Worm (Caenorhabditis elegans) whole organism, young adult: Measurements from ENCODE around the gene fbxb-116.

Source experiments
- B0336.3 ChIP-seq: fragments of 200-800 bp; sonication (Bioruptor generic); IDR thresholded peaks from 2 replicates; pipeline ENCODE4 v1.3.6; 2022; ENCODE audit warnings: missing genetic modification characterization, missing compliant biosample characterization
- C06A6.2 ChIP-seq: fragments of 200-800 bp; sonication (Bioruptor generic); conservative IDR thresholded peaks from 2 replicates; pipeline ENCODE4 v1.3.6; 2022; ENCODE audit warnings: missing genetic modification characterization, missing compliant biosample characterization
- F49E8.2 ChIP-seq: sonication (generic microtip); optimal IDR thresholded peaks from 3 replicates; lab custom pipeline; 2017; ENCODE audit warnings: missing genetic modification characterization, mild to moderate bottlenecking, missing compliant biosample characterization, antibody characterized with exemption, moderate library complexity; ENCODE audit not compliant: insufficient read depth
- K11D2.4 ChIP-seq: fragments of 200-800 bp; sonication (Bioruptor generic); IDR thresholded peaks from 2 replicates; pipeline ENCODE4 v1.3.6; 2022; ENCODE audit warnings: missing genetic modification reagents, missing genetic modification characterization, missing compliant biosample characterization
- K12H6.12 ChIP-seq: fragments of 200-800 bp; sonication (Bioruptor generic); optimal IDR thresholded peaks from 2 replicates; lab custom pipeline; 2018; ENCODE audit warnings: mild to moderate bottlenecking, missing genetic modification characterization, missing compliant biosample characterization
- ZK185.1 ChIP-seq: sonication (generic microtip); optimal IDR thresholded peaks from 2 replicates; lab custom pipeline; 2016; ENCODE audit warnings: mild to moderate bottlenecking, missing genetic modification characterization, missing compliant biosample characterization; ENCODE audit not compliant: poor library complexity, severe bottlenecking
- akir-1 ChIP-seq: fragments of 200-800 bp; sonication (Bioruptor generic); optimal IDR thresholded peaks from 2 replicates; lab custom pipeline; 2018; ENCODE audit warnings: mild to moderate bottlenecking, missing genetic modification characterization, moderate library complexity, missing compliant biosample characterization
- ama-1 ChIP-seq, 3 experiments: fragments of 150-350 bp in 1 of 3; sonication (generic microtip) in 2 of 3; optimal IDR thresholded peaks; 2 replicates each; lab custom pipeline; 2014 to 2018; ENCODE audit warnings: missing biosample characterization in 2 of 3, missing genetic modification characterization in 2 of 3, missing genetic modification reagents in 2 of 3
- attf-3 ChIP-seq: fragments of 200-800 bp; sonication (Bioruptor generic); conservative IDR thresholded peaks from 2 replicates; pipeline ENCODE4 v1.3.6; 2022; ENCODE audit warnings: missing genetic modification reagents, missing genetic modification characterization, missing compliant biosample characterization
- attf-6 ChIP-seq: fragments of 200-800 bp; sonication (Bioruptor generic); IDR thresholded peaks from 2 replicates; pipeline ENCODE4 v1.3.6; 2022; ENCODE audit warnings: missing genetic modification reagents, missing genetic modification characterization, missing compliant biosample characterization
- bed-1 ChIP-seq: fragments of 200-800 bp; sonication (Bioruptor generic); IDR thresholded peaks from 2 replicates; pipeline ENCODE4 v1.3.6; 2022; ENCODE audit warnings: missing genetic modification reagents, missing genetic modification characterization, missing compliant biosample characterization
- cebp-2 ChIP-seq: fragments of 200-800 bp; sonication (Bioruptor generic); IDR thresholded peaks from 2 replicates; pipeline ENCODE4 v1.3.6; 2022; ENCODE audit warnings: missing genetic modification characterization, missing compliant biosample characterization
- ceh-40 ChIP-seq: fragments of 200-800 bp; sonication (Bioruptor generic); IDR thresholded peaks from 2 replicates; pipeline ENCODE4 v1.3.6; 2022; ENCODE audit warnings: missing genetic modification characterization, missing compliant biosample characterization
- chd-7 ChIP-seq: sonication (generic microtip); optimal IDR thresholded peaks from 2 replicates; lab custom pipeline; 2016; ENCODE audit warnings: mild to moderate bottlenecking, missing genetic modification characterization, moderate library complexity, missing compliant biosample characterization
- die-1 ChIP-seq: sonication (generic microtip); optimal IDR thresholded peaks from 2 replicates; lab custom pipeline; 2016; ENCODE audit warnings: missing genotype, mild to moderate bottlenecking, missing genetic modification characterization, missing compliant biosample characterization
- dox-1 ChIP-seq: fragments of 200-800 bp; sonication (Bioruptor generic); IDR thresholded peaks from 2 replicates; pipeline ENCODE4 v1.3.6; 2022; ENCODE audit warnings: missing genetic modification reagents, missing genetic modification characterization, missing compliant biosample characterization
- egl-44 ChIP-seq: fragments of 200-800 bp; sonication (Bioruptor generic); IDR thresholded peaks from 2 replicates; pipeline ENCODE4 v1.3.6; 2022; ENCODE audit warnings: missing genetic modification reagents, missing genetic modification characterization, missing compliant biosample characterization
- ets-4 ChIP-seq: fragments of 200-800 bp; sonication (Bioruptor generic); optimal IDR thresholded peaks from 2 replicates; lab custom pipeline; 2018; ENCODE audit warnings: mild to moderate bottlenecking, missing genetic modification characterization, missing compliant biosample characterization
- gei-17 ChIP-seq: fragments of 200-800 bp; sonication (Bioruptor generic); optimal IDR thresholded peaks from 2 replicates; lab custom pipeline; 2018; ENCODE audit warnings: mild to moderate bottlenecking, missing genetic modification characterization, missing compliant biosample characterization
- let-607 ChIP-seq, 2 experiments: fragments of 200-800 bp in 1 of 2; sonication (Bioruptor generic) in 1 of 2; sonication (generic microtip) in 1 of 2; optimal IDR thresholded peaks; 2 replicates each; lab custom pipeline; 2016 to 2018; ENCODE audit warnings: mild to moderate bottlenecking in 2 of 2, missing compliant biosample characterization in 2 of 2, missing genetic modification characterization in 2 of 2, moderate library complexity in 2 of 2, missing genotype in 1 of 2
- lsl-1 ChIP-seq: fragments of 200-800 bp; sonication (Bioruptor generic); optimal IDR thresholded peaks from 2 replicates; lab custom pipeline; 2018; ENCODE audit warnings: mild to moderate bottlenecking, missing genetic modification characterization, moderate library complexity, missing compliant biosample characterization
- madf-3 ChIP-seq: fragments of 200-800 bp; sonication (Bioruptor generic); IDR thresholded peaks from 2 replicates; pipeline ENCODE4 v1.3.6; 2022; ENCODE audit warnings: missing genetic modification reagents, missing genetic modification characterization, missing compliant biosample characterization
- madf-6 ChIP-seq: fragments of 200-800 bp; sonication (Bioruptor generic); IDR thresholded peaks from 2 replicates; pipeline ENCODE4 v1.3.6; 2022; ENCODE audit warnings: missing genetic modification reagents, missing genetic modification characterization, missing compliant biosample characterization
- madf-8 ChIP-seq: fragments of 200-800 bp; sonication (Bioruptor generic); conservative IDR thresholded peaks from 2 replicates; pipeline ENCODE4 v1.3.6; 2022; ENCODE audit warnings: missing genetic modification reagents, missing genetic modification characterization, missing compliant biosample characterization
- mcd-1 ChIP-seq: fragments of 200-800 bp; sonication (Bioruptor generic); IDR thresholded peaks from 2 replicates; pipeline ENCODE4 v1.3.6; 2022; ENCODE audit warnings: missing genetic modification reagents, missing genetic modification characterization, missing compliant biosample characterization
- mel-28 ChIP-seq: sonication (generic microtip); optimal IDR thresholded peaks from 2 replicates; lab custom pipeline; 2016; ENCODE audit warnings: borderline replicate concordance, mild to moderate bottlenecking, missing genetic modification characterization, missing compliant biosample characterization
- mes-4 ChIP-seq: sonication (generic microtip); optimal IDR thresholded peaks from 2 replicates; lab custom pipeline; 2016; ENCODE audit warnings: missing genotype, missing genetic modification characterization, missing compliant biosample characterization
- nhr-120 ChIP-seq: fragments of 200-800 bp; sonication (Bioruptor generic); IDR thresholded peaks from 2 replicates; pipeline ENCODE4 v1.3.6; 2022; ENCODE audit warnings: missing genetic modification characterization, missing compliant biosample characterization
- nhr-80 ChIP-seq: sonication (generic microtip); optimal IDR thresholded peaks from 2 replicates; lab custom pipeline; 2016; ENCODE audit warnings: missing genetic modification characterization, missing compliant biosample characterization
- pbrm-1 ChIP-seq: fragments of 200-800 bp; sonication (Bioruptor generic); IDR thresholded peaks from 2 replicates; pipeline ENCODE4 v1.3.6; 2022; ENCODE audit warnings: missing genetic modification reagents, missing genetic modification characterization, missing compliant biosample characterization
- sdz-38 ChIP-seq: sonication (generic microtip); optimal IDR thresholded peaks from 2 replicates; lab custom pipeline; 2016; ENCODE audit warnings: missing genotype, missing genetic modification characterization, missing compliant biosample characterization
- snpc-4 ChIP-seq, 5 experiments: fragments of 150-350 bp in 1 of 5; sonication (generic microtip) in 4 of 5; optimal IDR thresholded peaks; 2 replicates each; lab custom pipeline; 2014 to 2018; ENCODE audit warnings: missing genetic modification characterization in 5 of 5, missing biosample characterization in 3 of 5, antibody characterized with exemption in 2 of 5, mild to moderate bottlenecking in 2 of 5, missing compliant biosample characterization in 2 of 5, missing genotype in 2 of 5, moderate library complexity in 2 of 5, missing genetic modification reagents in 1 of 5
- sptf-2 ChIP-seq: fragments of 200-800 bp; sonication (Bioruptor generic); optimal IDR thresholded peaks from 2 replicates; lab custom pipeline; 2018; ENCODE audit warnings: mild to moderate bottlenecking, missing genetic modification characterization, missing compliant biosample characterization
- tbp1 ChIP-seq: fragments of 200-800 bp; sonication (Bioruptor generic); optimal IDR thresholded peaks from 2 replicates; lab custom pipeline; 2018; ENCODE audit warnings: mild to moderate bottlenecking, missing genetic modification characterization, missing compliant biosample characterization
- tbx-9 ChIP-seq: sonication (generic microtip); optimal IDR thresholded peaks from 2 replicates; lab custom pipeline; 2016; ENCODE audit warnings: borderline replicate concordance, missing genetic modification characterization, inconsistent platforms, missing compliant biosample characterization
- zfh-2 ChIP-seq: fragments of 200-800 bp; sonication (Bioruptor generic); conservative IDR thresholded peaks from 2 replicates; pipeline ENCODE4 v1.3.6; 2022; ENCODE audit warnings: missing genetic modification reagents, missing genetic modification characterization, missing compliant biosample characterization
- ztf-3 ChIP-seq: fragments of 200-800 bp; sonication (Bioruptor generic); optimal IDR thresholded peaks from 2 replicates; lab custom pipeline; 2018; ENCODE audit warnings: mild to moderate bottlenecking, missing genetic modification characterization, missing compliant biosample characterization

The fbxb-116 gene

DNA sequence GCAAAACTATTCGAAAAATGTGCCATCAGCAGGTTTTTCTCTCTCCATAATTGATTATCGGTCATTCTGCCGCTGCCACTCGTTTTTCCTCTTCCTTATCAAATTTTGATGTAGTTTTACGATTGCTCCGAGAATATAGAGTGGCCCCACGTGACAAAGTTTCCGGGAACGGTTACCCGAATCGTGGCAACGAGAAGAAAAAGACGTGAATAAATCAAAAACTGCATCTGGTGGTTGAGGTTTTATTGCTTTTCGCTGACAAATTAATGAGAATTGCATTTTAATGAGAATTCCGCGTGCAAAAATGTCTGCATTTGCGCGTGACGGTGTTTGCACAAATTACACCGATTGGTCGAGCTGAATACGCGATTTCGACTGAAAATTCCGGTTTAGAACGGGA is 28.1 kb upstream of the fbxb-116 start (continued):
- TF ChIP-seq ZK185.1 (no peak), mel-28 (no peak), akir-1 (no peak), K11D2.4 (GFP tag; lab: Robert Waterston, UW) (no peak), madf-3 (GFP tag; lab: Robert Waterston, UW) (no peak), K12H6.12 (tag; lab: Kevin White, UChicago) (no peak), chd-7 (no peak), egl-44 (GFP tag; lab: Robert Waterston, UW) (0 out of 2 replicates have a peak, but pooled peaks have one; percentile 32), dox-1 (GFP tag; lab: Robert Waterston, UW) (peak; percentile 52; the same call in 1 of the 2 replicates), ets-4 (GFP tag; lab: Kevin White, UChicago) (peak; percentile 62), ama-1 (optimal IDR thresholded peaks at IDR 0.05; lab: Kevin White, UChicago) (no peak), ama-1 (GFP tag; optimal IDR thresholded peaks at IDR 0.05; lab: Kevin White, UChicago) (no peak), zfh-2 (GFP tag; lab: Robert Waterston, UW) (no peak), tbp1 (no peak), attf-6 (GFP tag; lab: Robert Waterston, UW) (no peak), snpc-4 (GFP tag; optimal IDR thresholded peaks at IDR 0.05; lab: Kevin White, UChicago) (no peak), snpc-4 (tag; optimal IDR thresholded peaks at IDR 0.05; lab: Kevin White, UChicago) (no peak), sdz-38 (no peak), gei-17 (no peak)
- TF ChIP-seq, all 124 proteins: peak for 9

DNA sequence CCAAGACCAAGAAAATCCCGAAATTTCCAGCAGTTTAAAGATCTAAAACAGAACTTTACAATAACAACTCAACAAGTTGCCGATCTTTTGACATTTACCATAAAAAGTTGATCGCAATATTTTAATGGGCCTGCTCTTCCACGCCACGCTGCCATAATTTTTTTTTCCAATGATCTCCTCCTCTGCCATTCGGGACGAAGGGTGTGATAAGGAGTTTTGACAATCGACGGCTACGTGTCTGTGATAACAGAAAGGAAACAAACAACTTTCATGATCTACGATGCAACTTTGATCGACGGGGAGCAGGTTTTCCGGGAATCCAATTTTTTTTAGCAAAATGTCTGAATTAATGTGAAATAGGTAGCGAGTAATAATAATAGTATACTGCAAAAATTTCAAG is 26.7 kb upstream of the fbxb-116 start:
- TF ChIP-seq attf-3 (no peak), let-607 (tag; optimal IDR thresholded peaks at IDR 0.05; lab: Kevin White, UChicago) (peak; percentile 42 to 71), snpc-4 (GFP tag; optimal IDR thresholded peaks at IDR 0.05; lab: Kevin White, UChicago) (no peak), snpc-4 (tag; optimal IDR thresholded peaks at IDR 0.05; lab: Kevin White, UChicago) (no peak), pbrm-1 (GFP tag; lab: Robert Waterston, UW) (no peak), nhr-120 (GFP tag; lab: Robert Waterston, UW) (no peak), madf-8 (GFP tag; lab: Robert Waterston, UW) (no peak), cebp-2 (GFP tag; lab: Robert Waterston, UW) (0 out of 2 replicates have a peak, but pooled peaks have one; percentile 20), B0336.3 (GFP tag; lab: Robert Waterston, UW) (no peak), nhr-80 (tag; lab: Kevin White, UChicago) (peak; percentile 85)

DNA sequence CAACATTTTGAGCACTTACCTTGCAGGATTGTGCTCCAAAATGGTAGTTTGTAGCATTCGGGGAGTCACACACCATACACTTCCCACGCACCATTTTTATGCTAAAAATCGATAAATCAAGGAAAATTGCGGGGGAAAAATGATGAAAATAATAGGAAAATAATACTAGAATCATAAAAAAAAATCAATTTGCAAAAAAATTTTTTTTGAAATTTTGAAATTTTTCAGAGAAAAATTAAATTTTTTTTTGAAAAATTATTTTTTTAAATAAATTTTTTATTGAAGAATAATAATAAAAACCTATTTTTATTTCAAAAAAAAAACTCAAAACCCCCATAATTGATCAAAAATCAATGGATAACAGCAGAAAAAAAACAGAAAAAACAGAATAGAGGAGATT is 21.8 kb upstream of the fbxb-116 start, which contains the start of gene nhr-79:
Gene nhr-79, minus strand, starts transcription at position 101 of the 400 bp plus-strand sequence.
- TF ChIP-seq sptf-2 (GFP tag; lab: Kevin White, UChicago) (no peak), snpc-4 (GFP tag; optimal IDR thresholded peaks at IDR 0.05; lab: Kevin White, UChicago) (no peak), snpc-4 (tag; optimal IDR thresholded peaks at IDR 0.05; lab: Kevin White, UChicago) (no peak), madf-6 (no peak), mes-4 (tag; lab: Kevin White, UChicago) (no peak), bed-1 (GFP tag; lab: Robert Waterston, UW) (no peak), F49E8.2 (no peak), ztf-3 (no peak), ets-4 (GFP tag; lab: Kevin White, UChicago) (no peak), die-1 (no peak), nhr-80 (tag; lab: Kevin White, UChicago) (no peak), C06A6.2 (no peak), ceh-40 (GFP tag; lab: Robert Waterston, UW) (no peak), mcd-1 (no peak), akir-1 (no peak), tbx-9 (no peak), lsl-1 (GFP tag; lab: Kevin White, UChicago) (no peak)
